Worm (Caenorhabditis elegans): ENCODE data around the gene pyt-1.

Gene pyt-1

ce11 chrV:10237959-10238444, 8.9 kb upstream of the pyt-1 start (continued):
- no peak for TF ChIP-seq cey-2 (tag; optimal IDR thresholded peaks at IDR 0.05; ENCODE audit: borderline replicate concordance, insufficient read depth)
- TF ChIP-seq Y5F2A.4 (GFP tag; optimal IDR thresholded peaks at IDR 0.05) = peak; percentile 18
- no peak for TF ChIP-seq snpc-1.2 (GFP tag; IDR thresholded peaks at IDR 0.05)
- no peak for TF ChIP-seq hlh-11 (tag; optimal IDR thresholded peaks at IDR 0.05)
- no peak for TF ChIP-seq unc-62 (GFP tag; optimal IDR thresholded peaks at IDR 0.05 in 1 of 2)
- TF ChIP-seq unc-62 (tag; optimal IDR thresholded peaks at IDR 0.05) = no peak
- TF ChIP-seq nhr-77 (tag; optimal IDR thresholded peaks at IDR 0.05) = no peak
- no peak for TF ChIP-seq nhr-11 (tag; optimal IDR thresholded peaks at IDR 0.05)
- no peak for TF ChIP-seq zfp-3 (GFP tag; conservative IDR thresholded peaks at IDR 0.05)
- no peak for TF ChIP-seq madf-5 (GFP tag; IDR thresholded peaks at IDR 0.05)
- TF ChIP-seq ceh-28 (tag; optimal IDR thresholded peaks at IDR 0.05) = no peak
- no peak for TF ChIP-seq egl-27 (tag; optimal IDR thresholded peaks at IDR 0.05)
- no peak for TF ChIP-seq skn-1 (tag; optimal IDR thresholded peaks at IDR 0.05)
- TF ChIP-seq zip-2 (tag; optimal IDR thresholded peaks at IDR 0.05) = no peak
- TF ChIP-seq zag-1 (tag; optimal IDR thresholded peaks at IDR 0.05) = no peak
- no peak for TF ChIP-seq tag-97 (GFP tag; IDR thresholded peaks at IDR 0.05)
- TF ChIP-seq nhr-111 (GFP tag; optimal IDR thresholded peaks at IDR 0.05) = no peak
- peak; percentile 33; the same call in 1 of the 2 replicates for TF ChIP-seq mdt-29 (GFP tag; IDR thresholded peaks at IDR 0.05)
- no peak for TF ChIP-seq aha-1 (tag)
- no peak for TF ChIP-seq ztf-7 (tag; optimal IDR thresholded peaks at IDR 0.05)
- TF ChIP-seq ceh-44 (GFP tag; IDR thresholded peaks at IDR 0.05) = no peak
- TF ChIP-seq dve-1 (tag; optimal IDR thresholded peaks at IDR 0.05; ENCODE audit: insufficient read depth) = no peak
- TF ChIP-seq set-16 (GFP tag; IDR thresholded peaks at IDR 0.05) = no peak
- no peak for TF ChIP-seq nhr-76 (tag; optimal IDR thresholded peaks at IDR 0.05)
- no peak for TF ChIP-seq vab-7 (GFP tag; IDR thresholded peaks at IDR 0.05)
- TF ChIP-seq ceh-32 (tag; optimal IDR thresholded peaks at IDR 0.05; ENCODE audit: poor library complexity) = no peak
- no peak for TF ChIP-seq nhr-48 (tag; optimal IDR thresholded peaks at IDR 0.05)
- no peak for TF ChIP-seq mep-1 (tag; optimal IDR thresholded peaks at IDR 0.05)
- 0 out of 2 replicates have a peak, but pooled peaks have one; percentile 23 for TF ChIP-seq Y48G9A.11 (GFP tag; IDR thresholded peaks at IDR 0.05)
- no peak for TF ChIP-seq mdl-1 (tag; optimal IDR thresholded peaks at IDR 0.05)
- no peak for TF ChIP-seq lin-15B (tag; optimal IDR thresholded peaks at IDR 0.05)
- TF ChIP-seq ceh-82 (tag; optimal IDR thresholded peaks at IDR 0.05) = no peak
- TF ChIP-seq lsy-2 (tag; optimal IDR thresholded peaks at IDR 0.05) = no peak
- TF ChIP-seq lin-39 (tag; optimal IDR thresholded peaks at IDR 0.05) = no peak
- peak; percentile 55 for TF ChIP-seq sdz-12 (GFP tag; optimal IDR thresholded peaks at IDR 0.05)
- TF ChIP-seq F49E8.2 (tag; optimal IDR thresholded peaks at IDR 0.05; ENCODE audit: borderline replicate concordance) = peak; percentile 48
- no peak for TF ChIP-seq ces-1 (GFP tag; optimal IDR thresholded peaks at IDR 0.05)
- no peak for TF ChIP-seq Y105C5A.15 (GFP tag; IDR thresholded peaks at IDR 0.05)
- no peak for TF ChIP-seq fos-1 (tag; optimal IDR thresholded peaks at IDR 0.05)
- no peak for TF ChIP-seq gei-8 (GFP tag; optimal IDR thresholded peaks at IDR 0.05)
- TF ChIP-seq dmd-8 (GFP tag; IDR thresholded peaks at IDR 0.05) = no peak; the same call in 1 of the 2 replicates
- peak; percentile 3 for TF ChIP-seq mes-2 (tag; optimal IDR thresholded peaks at IDR 0.05; ENCODE audit: poor library complexity, severe bottlenecking)
- no peak for TF ChIP-seq dmd-9 (GFP tag; IDR thresholded peaks at IDR 0.05)
- no peak for TF ChIP-seq lin-29 (GFP tag; IDR thresholded peaks at IDR 0.05)
- TF ChIP-seq nhr-41 (GFP tag; IDR thresholded peaks at IDR 0.05) = no peak
- no peak for TF ChIP-seq aly-2 (tag; optimal IDR thresholded peaks at IDR 0.05)
- TF ChIP-seq daf-8 (GFP tag; IDR thresholded peaks at IDR 0.05) = no peak
- TF ChIP-seq nhr-6 (tag; optimal IDR thresholded peaks at IDR 0.05) = no peak
- no peak for TF ChIP-seq F44E2.7 (GFP tag; IDR thresholded peaks at IDR 0.05)
- TF ChIP-seq lin-13 (GFP tag; optimal IDR thresholded peaks at IDR 0.05) = no peak
- no peak for TF ChIP-seq daf-12 (tag; optimal IDR thresholded peaks at IDR 0.05)
- no peak for TF ChIP-seq F10B5.3 (tag; optimal IDR thresholded peaks at IDR 0.05)
- TF ChIP-seq nhr-102 (tag; optimal IDR thresholded peaks at IDR 0.05) = no peak
